Fruit fly (Drosophila melanogaster): ENCODE results near the gene CG6333.

CG6333 gene

dm6 chr3L:17475979-17476393 lies 10.0 kb downstream of the CG6333 start, which contains the start of gene CG34250 (continued):
- TF ChIP-seq Mad (GFP tag; optimal IDR thresholded peaks at IDR 0.05) = peak; percentile 34
- no peak for TF ChIP-seq Antp (GFP tag; optimal IDR thresholded peaks at IDR 0.05)
- TF ChIP-seq sim (GFP tag; IDR thresholded peaks at IDR 0.05) = no peak
- TF ChIP-seq Hand (GFP tag; optimal IDR thresholded peaks at IDR 0.05) = no peak
- TF ChIP-seq schlank (tag; optimal IDR thresholded peaks at IDR 0.05) = no peak
- peak; percentile 31 for TF ChIP-seq HLH54F (GFP tag; optimal IDR thresholded peaks at IDR 0.05)
- no peak for TF ChIP-seq CG14667 (GFP tag; IDR thresholded peaks at IDR 0.05)
- peak; percentile 66; the same call in 2 of the 3 replicates for TF ChIP-seq CG14860 (GFP tag; IDR thresholded peaks at IDR 0.05; ENCODE audit: partially characterized antibody)
- TF ChIP-seq chif (GFP tag; optimal IDR thresholded peaks at IDR 0.05) = no peak
- TF ChIP-seq MESR4 (GFP tag; optimal IDR thresholded peaks at IDR 0.05) = peak; percentile 89
- no peak for TF ChIP-seq ATbp (GFP tag; optimal IDR thresholded peaks at IDR 0.05)
- peak; percentile 66 for TF ChIP-seq CTCF (GFP tag; optimal IDR thresholded peaks at IDR 0.05)
- peak; percentile 9 for TF ChIP-seq CG17359 (tag; optimal IDR thresholded peaks at IDR 0.05)
- TF ChIP-seq Spps (tag; optimal IDR thresholded peaks at IDR 0.05) = no peak
- peak; percentile 75 for TF ChIP-seq Sin3A (optimal IDR thresholded peaks at IDR 0.05)
- TF ChIP-seq CG30403 (GFP tag; optimal IDR thresholded peaks at IDR 0.05) = peak; percentile 32
- TF ChIP-seq CG17361 (GFP tag; IDR thresholded peaks at IDR 0.05) = peak; percentile 48; the same call in 2 of the 3 replicates
- peak in 1 of 2 experiments; percentile 14 for TF ChIP-seq bsh (GFP tag; optimal IDR thresholded peaks at IDR 0.05)
- TF ChIP-seq Gug (GFP tag; IDR thresholded peaks at IDR 0.05) = no peak; the same call in 3 of the 4 replicates
- TF ChIP-seq Ssrp (tag; optimal IDR thresholded peaks at IDR 0.05) = no peak
- peak; percentile 83 for TF ChIP-seq stwl (tag; optimal IDR thresholded peaks at IDR 0.05)
- no peak for TF ChIP-seq dm (GFP tag; optimal IDR thresholded peaks at IDR 0.05)
- peak; percentile 74 for TF ChIP-seq CG4617 (GFP tag; optimal IDR thresholded peaks at IDR 0.05; ENCODE audit: borderline replicate concordance)
- no peak for TF ChIP-seq jing (GFP tag; optimal IDR thresholded peaks at IDR 0.05)
- peak; percentile 69 for TF ChIP-seq CG3995 (GFP tag; optimal IDR thresholded peaks at IDR 0.05)
- TF ChIP-seq psq (GFP tag; optimal IDR thresholded peaks at IDR 0.05) = no peak
- no peak for TF ChIP-seq CG9437 (GFP tag; optimal IDR thresholded peaks at IDR 0.05)
- peak; percentile 60 for TF ChIP-seq CG13894 (tag; optimal IDR thresholded peaks at IDR 0.05)
- no peak for TF ChIP-seq fu2 (GFP tag; optimal IDR thresholded peaks at IDR 0.05)
- TF ChIP-seq CG12391 (tag; optimal IDR thresholded peaks at IDR 0.05) = peak; percentile 77
- peak; percentile 39 for TF ChIP-seq zen (tag; optimal IDR thresholded peaks at IDR 0.05)
- TF ChIP-seq dmrt99B (tag; optimal IDR thresholded peaks at IDR 0.05) = no peak
- no peak for TF ChIP-seq CG16779 (GFP tag; IDR thresholded peaks at IDR 0.05)
- no peak for TF ChIP-seq Ets65A (GFP tag)
- TF ChIP-seq CG34224 (GFP tag; IDR thresholded peaks at IDR 0.05; ENCODE audit: partially characterized antibody) = peak; percentile 71
- no peak for TF ChIP-seq CG33213 (GFP tag; optimal IDR thresholded peaks at IDR 0.05)
- peak; percentile 59 for TF ChIP-seq HmgZ (tag; optimal IDR thresholded peaks at IDR 0.05)
- no peak for TF ChIP-seq klu (GFP tag; IDR thresholded peaks at IDR 0.05)
- no peak for TF ChIP-seq pros (GFP tag; optimal IDR thresholded peaks at IDR 0.05)
- TF ChIP-seq tin (GFP tag; optimal IDR thresholded peaks at IDR 0.05) = peak; percentile 16
- TF ChIP-seq aop (GFP tag; IDR thresholded peaks at IDR 0.05) = no peak
- TF ChIP-seq Sry-β (GFP tag; optimal IDR thresholded peaks at IDR 0.05) = peak; percentile 1
- no peak for TF ChIP-seq CG13296 (GFP tag; optimal IDR thresholded peaks at IDR 0.05)
- peak; percentile 68 for TF ChIP-seq MBD-R2 (GFP tag; IDR thresholded peaks at IDR 0.05)
- peak; percentile 36 for TF ChIP-seq CG13424 (tag; optimal IDR thresholded peaks at IDR 0.05)
- TF ChIP-seq Pdp1 (GFP tag; optimal IDR thresholded peaks at IDR 0.05) = peak in 1 of 2 experiments; percentile 2
- no peak for TF ChIP-seq grn (GFP tag; optimal IDR thresholded peaks at IDR 0.05)
- TF ChIP-seq ac (GFP tag; optimal IDR thresholded peaks at IDR 0.05) = no peak
- TF ChIP-seq vvl (GFP tag; IDR thresholded peaks at IDR 0.05) = no peak
- TF ChIP-seq Bteb2 (GFP tag; optimal IDR thresholded peaks at IDR 0.05) = no peak
- TF ChIP-seq Dip3 (GFP tag; optimal IDR thresholded peaks at IDR 0.05) = peak; percentile 19
- peak; percentile 35 for TF ChIP-seq Meics (GFP tag; optimal IDR thresholded peaks at IDR 0.05)

Measured in whole organism, embryonic.